Worm (Caenorhabditis elegans) whole organism, L3 larva: ENCODE results near the gene M03E7.2.

Source experiments
- R02D3.7 ChIP-seq: fragments of 150-350 bp; optimal IDR thresholded peaks from 2 replicates; lab custom pipeline; 2014; ENCODE audit warnings: missing biosample characterization, missing genetic modification characterization
- ZK546.5 ChIP-seq: sonication (generic microtip); optimal IDR thresholded peaks from 2 replicates; lab custom pipeline; 2017; ENCODE audit warnings: missing biosample characterization, missing genetic modification characterization
- aly-2 ChIP-seq: fragments of 150-350 bp; optimal IDR thresholded peaks from 2 replicates; lab custom pipeline; 2014; ENCODE audit warnings: missing biosample characterization, missing genetic modification characterization
- ama-1 ChIP-seq: fragments of 150-350 bp; optimal IDR thresholded peaks from 2 replicates; lab custom pipeline; 2018
- ceh-16 ChIP-seq: sonication (generic microtip); optimal IDR thresholded peaks from 2 replicates; lab custom pipeline; 2017; ENCODE audit warnings: missing biosample characterization, missing genetic modification characterization
- ceh-28 ChIP-seq: fragments of 150-350 bp; optimal IDR thresholded peaks from 2 replicates; lab custom pipeline; 2014; ENCODE audit warnings: missing biosample characterization, missing genetic modification reagents, missing genetic modification characterization
- ceh-82 ChIP-seq: fragments of 150-350 bp; optimal IDR thresholded peaks from 2 replicates; lab custom pipeline; 2014; ENCODE audit warnings: missing biosample characterization, missing genetic modification characterization
- ceh-9 ChIP-seq: sonication (generic microtip); optimal IDR thresholded peaks from 2 replicates; lab custom pipeline; 2018; ENCODE audit warnings: missing biosample characterization, missing genetic modification characterization
- daf-12 ChIP-seq: fragments of 150-350 bp; optimal IDR thresholded peaks from 2 replicates; lab custom pipeline; 2014; ENCODE audit warnings: missing biosample characterization, missing genetic modification reagents, missing genetic modification characterization
- egl-27 ChIP-seq: sonication (generic microtip); optimal IDR thresholded peaks from 4 replicates; lab custom pipeline; 2017; ENCODE audit warnings: missing biosample characterization, missing genetic modification reagents, missing genetic modification characterization
- egl-5 ChIP-seq: fragments of 150-350 bp; optimal IDR thresholded peaks from 2 replicates; lab custom pipeline; 2017; ENCODE audit warnings: missing biosample characterization, missing genetic modification reagents, missing genetic modification characterization, inconsistent platforms
- elt-1 ChIP-seq: fragments of 150-350 bp; optimal IDR thresholded peaks from 2 replicates; lab custom pipeline; 2014; ENCODE audit warnings: missing biosample characterization, missing genetic modification characterization
- elt-2 ChIP-seq: sonication (generic microtip); optimal IDR thresholded peaks from 2 replicates; lab custom pipeline; 2016; ENCODE audit warnings: missing genetic modification reagents, mild to moderate bottlenecking, missing genetic modification characterization, missing compliant biosample characterization
- elt-3 ChIP-seq, 3 experiments: fragments of 150-350 bp in 1 of 3; sonication (generic microtip) in 2 of 3; optimal IDR thresholded peaks; 2 replicates in 2 of 3; 4 replicates in 1 of 3; lab custom pipeline; 2014 to 2017; ENCODE audit warnings: missing biosample characterization in 3 of 3, missing genetic modification characterization in 3 of 3
- eor-1 ChIP-seq, 2 experiments: fragments of 150-350 bp; optimal IDR thresholded peaks; 2 replicates each; lab custom pipeline; 2014 to 2018; ENCODE audit warnings: missing biosample characterization in 2 of 2, missing genetic modification characterization in 2 of 2
- fkh-10 ChIP-seq: sonication (generic microtip); optimal IDR thresholded peaks from 2 replicates; lab custom pipeline; 2017; ENCODE audit warnings: missing biosample characterization, missing genetic modification reagents, missing genetic modification characterization
- fkh-2 ChIP-seq: fragments of 150-350 bp; optimal IDR thresholded peaks from 2 replicates; lab custom pipeline; 2014; ENCODE audit warnings: missing biosample characterization, missing genetic modification reagents, missing genetic modification characterization
- fos-1 ChIP-seq: fragments of 150-350 bp; optimal IDR thresholded peaks from 2 replicates; lab custom pipeline; 2014; ENCODE audit warnings: missing biosample characterization, missing genetic modification characterization
- hmg-11 ChIP-seq: sonication (generic microtip); optimal IDR thresholded peaks from 2 replicates; lab custom pipeline; 2016; ENCODE audit warnings: missing genetic modification characterization, missing compliant biosample characterization
- jun-1 ChIP-seq: fragments of 150-350 bp; optimal IDR thresholded peaks from 2 replicates; lab custom pipeline; 2014; ENCODE audit warnings: missing biosample characterization, missing genetic modification reagents, missing genetic modification characterization
- lin-15B ChIP-seq: fragments of 150-350 bp; optimal IDR thresholded peaks from 2 replicates; lab custom pipeline; 2014; ENCODE audit warnings: missing biosample characterization, missing genetic modification characterization
- lin-39 ChIP-seq: fragments of 150-350 bp; optimal IDR thresholded peaks from 2 replicates; lab custom pipeline; 2018; ENCODE audit warnings: missing biosample characterization, missing genetic modification reagents, missing genetic modification characterization
- lsy-12 ChIP-seq: sonication (generic microtip); optimal IDR thresholded peaks from 2 replicates; lab custom pipeline; 2016; ENCODE audit warnings: mild to moderate bottlenecking, missing genetic modification characterization, missing compliant biosample characterization
- mdl-1 ChIP-seq: fragments of 150-350 bp; optimal IDR thresholded peaks from 2 replicates; lab custom pipeline; 2014; ENCODE audit warnings: missing biosample characterization, missing genetic modification characterization
- mml-1 ChIP-seq: fragments of 150-350 bp; sonication (generic microtip); optimal IDR thresholded peaks from 3 replicates; lab custom pipeline; 2014; ENCODE audit warnings: missing biosample characterization, missing genetic modification characterization
- nfya-1 ChIP-seq: sonication (generic microtip); optimal IDR thresholded peaks from 2 replicates; lab custom pipeline; 2017; ENCODE audit warnings: missing genetic modification characterization, mild to moderate bottlenecking, missing compliant biosample characterization, antibody characterized with exemption, moderate library complexity; ENCODE audit not compliant: insufficient read depth
- nhr-11 ChIP-seq: fragments of 150-350 bp; optimal IDR thresholded peaks from 2 replicates; lab custom pipeline; 2014; ENCODE audit warnings: missing biosample characterization, missing genetic modification characterization
- nhr-12 ChIP-seq: fragments of 150-350 bp; optimal IDR thresholded peaks from 2 replicates; lab custom pipeline; 2014; ENCODE audit warnings: missing biosample characterization, missing genetic modification characterization
- nhr-23 ChIP-seq: fragments of 150-350 bp; optimal IDR thresholded peaks from 2 replicates; lab custom pipeline; 2014; ENCODE audit warnings: missing biosample characterization, missing genetic modification reagents, missing genetic modification characterization
- nhr-237 ChIP-seq: fragments of 150-350 bp; optimal IDR thresholded peaks from 2 replicates; lab custom pipeline; 2014; ENCODE audit warnings: missing biosample characterization, missing genetic modification characterization
- nhr-25 ChIP-seq: sonication (generic microtip); optimal IDR thresholded peaks from 2 replicates; lab custom pipeline; 2017; ENCODE audit warnings: missing biosample characterization, missing genetic modification characterization
- nhr-28 ChIP-seq: fragments of 150-350 bp; optimal IDR thresholded peaks from 2 replicates; lab custom pipeline; 2014; ENCODE audit warnings: missing biosample characterization, missing genetic modification characterization
- nhr-43 ChIP-seq: sonication (generic microtip); optimal IDR thresholded peaks from 2 replicates; lab custom pipeline; 2016; ENCODE audit warnings: mild to moderate bottlenecking, missing genetic modification characterization, missing compliant biosample characterization; ENCODE audit not compliant: poor library complexity, severe bottlenecking
- nhr-67 ChIP-seq: fragments of 150-350 bp; optimal IDR thresholded peaks from 2 replicates; lab custom pipeline; 2014; ENCODE audit warnings: missing biosample characterization, missing genetic modification characterization
- nhr-76 ChIP-seq: fragments of 150-350 bp; sonication (generic microtip); optimal IDR thresholded peaks from 5 replicates; lab custom pipeline; 2014; ENCODE audit warnings: missing biosample characterization, missing genetic modification characterization
- nhr-77 ChIP-seq: fragments of 150-350 bp; optimal IDR thresholded peaks from 2 replicates; lab custom pipeline; 2014; ENCODE audit warnings: missing biosample characterization, missing genetic modification characterization
- pha-4 ChIP-seq: fragments of 150-350 bp; optimal IDR thresholded peaks from 2 replicates; lab custom pipeline; 2014; ENCODE audit warnings: missing biosample characterization, missing genetic modification reagents, missing genetic modification characterization
- pqm-1 ChIP-seq: fragments of 150-350 bp; optimal IDR thresholded peaks from 2 replicates; lab custom pipeline; 2017; ENCODE audit warnings: missing biosample characterization, missing genetic modification characterization, inconsistent platforms
- sea-2 ChIP-seq: fragments of 150-350 bp; sonication (generic microtip); optimal IDR thresholded peaks from 4 replicates; lab custom pipeline; 2014; ENCODE audit warnings: missing biosample characterization, missing genetic modification reagents, missing genetic modification characterization
- skn-1 ChIP-seq: fragments of 150-350 bp; optimal IDR thresholded peaks from 2 replicates; lab custom pipeline; 2014; ENCODE audit warnings: missing biosample characterization, missing genetic modification characterization
- snpc-4 ChIP-seq: fragments of 150-350 bp; optimal IDR thresholded peaks from 2 replicates; lab custom pipeline; 2014; ENCODE audit warnings: missing biosample characterization, missing genetic modification characterization
- tbx-2 ChIP-seq: sonication (generic microtip); optimal IDR thresholded peaks from 2 replicates; lab custom pipeline; 2016; ENCODE audit warnings: mild to moderate bottlenecking, missing genetic modification characterization, missing compliant biosample characterization
- unc-39 ChIP-seq: sonication (generic microtip); optimal IDR thresholded peaks from 4 replicates; lab custom pipeline; 2017; ENCODE audit warnings: missing biosample characterization, missing genetic modification characterization
- unc-62 ChIP-seq: fragments of 150-350 bp; sonication (generic microtip); optimal IDR thresholded peaks from 4 replicates; lab custom pipeline; 2014; ENCODE audit warnings: missing biosample characterization, missing genetic modification reagents, missing genetic modification characterization
- zag-1 ChIP-seq: fragments of 150-350 bp; optimal IDR thresholded peaks from 2 replicates; lab custom pipeline; 2014; ENCODE audit warnings: missing biosample characterization, missing genetic modification characterization
- ztf-11 ChIP-seq: fragments of 150-350 bp; optimal IDR thresholded peaks from 2 replicates; lab custom pipeline; 2014; ENCODE audit warnings: missing biosample characterization, missing genetic modification characterization
- ztf-4 ChIP-seq: fragments of 150-350 bp; optimal IDR thresholded peaks from 2 replicates; lab custom pipeline; 2014; ENCODE audit warnings: missing biosample characterization, missing genetic modification characterization

The M03E7.2 gene

ce11 chrV:5579666-5580065 lies 37.7 kb upstream of the M03E7.2 start:
- TF ChIP-seq ceh-82 (no peak), mdl-1 (tag; lab: Kevin White, UChicago) (no peak), unc-39 (no peak), pha-4 (tag; lab: Kevin White, UChicago) (no peak), nhr-12 (tag; lab: Kevin White, UChicago) (no peak), sea-2 (GFP tag; lab: Kevin White, UChicago) (no peak), hmg-11 (tag; lab: Kevin White, UChicago) (no peak)

ce11 chrV:5580517-5580916 lies 36.9 kb upstream of the M03E7.2 start:
- TF ChIP-seq nhr-23 (tag; lab: Kevin White, UChicago) (peak; percentile 47), ceh-82 (no peak), nhr-76 (tag; lab: Kevin White, UChicago) (no peak), nhr-12 (tag; lab: Kevin White, UChicago) (no peak), snpc-4 (tag; lab: Kevin White, UChicago) (peak; percentile 65), mml-1 (tag; lab: Kevin White, UChicago) (no peak), pqm-1 (tag; lab: Kevin White, UChicago) (no peak), fkh-10 (GFP tag; lab: Kevin White, UChicago) (no peak), fkh-2 (tag; lab: Kevin White, UChicago) (no peak), zag-1 (tag; lab: Kevin White, UChicago) (no peak), elt-2 (peak; percentile 30), ceh-9 (no peak), skn-1 (tag; lab: Kevin White, UChicago) (no peak), ceh-28 (peak; percentile 82), mdl-1 (tag; lab: Kevin White, UChicago) (no peak), lin-39 (tag; lab: Kevin White, UChicago) (peak; percentile 43), nhr-237 (tag; lab: Kevin White, UChicago) (no peak), elt-3 (tag; optimal IDR thresholded peaks at IDR 0.05; lab: Kevin White, UChicago) (no peak), nhr-28 (tag; lab: Kevin White, UChicago) (no peak), egl-27 (tag; lab: Kevin White, UChicago) (no peak), unc-62 (GFP tag; lab: Kevin White, UChicago) (no peak), elt-1 (tag; lab: Kevin White, UChicago) (no peak), nhr-25 (tag; lab: Kevin White, UChicago) (peak; percentile 45), pha-4 (tag; lab: Kevin White, UChicago) (peak; percentile 50), nhr-43 (tag; lab: Kevin White, UChicago) (peak; percentile 30), nhr-77 (tag; lab: Kevin White, UChicago) (no peak), nhr-11 (tag; lab: Kevin White, UChicago) (peak; percentile 19), egl-5 (tag; lab: Kevin White, UChicago) (no peak), nhr-67 (tag; lab: Kevin White, UChicago) (no peak), lin-15B (tag; lab: Kevin White, UChicago) (peak; percentile 37), R02D3.7 (tag; lab: Kevin White, UChicago) (no peak), daf-12 (no peak), lsy-12 (tag; lab: Kevin White, UChicago) (peak; percentile 40), eor-1 (tag; optimal IDR thresholded peaks at IDR 0.05; lab: Kevin White, UChicago) (no peak), ztf-4 (tag; lab: Kevin White, UChicago) (no peak), ZK546.5 (tag; lab: Kevin White, UChicago) (no peak), tbx-2 (tag; lab: Kevin White, UChicago) (no peak), unc-39 (no peak), ztf-11 (tag; lab: Kevin White, UChicago) (no peak), jun-1 (tag; lab: Kevin White, UChicago) (no peak), hmg-11 (tag; lab: Kevin White, UChicago) (peak; percentile 84), aly-2 (tag; lab: Kevin White, UChicago) (no peak), sea-2 (GFP tag; lab: Kevin White, UChicago) (no peak), fos-1 (tag; lab: Kevin White, UChicago) (no peak), ama-1 (peak; percentile 48), nfya-1 (tag; lab: Kevin White, UChicago) (peak; percentile 92), ceh-16 (tag; lab: Kevin White, UChicago) (no peak)
